Worm (Caenorhabditis elegans) whole organism, young adult: ENCODE data around the gene F15H10.12.

ENCODE experiments used
- C17E4.6 ChIP-seq: fragments of 200-800 bp; sonication (Bioruptor generic); IDR thresholded peaks from 2 replicates; pipeline ENCODE4 v1.3.6; 2022; ENCODE audit warnings: missing genetic modification reagents, missing genetic modification characterization, missing compliant biosample characterization
- F23B12.7 ChIP-seq: sonication (generic microtip); optimal IDR thresholded peaks from 2 replicates; lab custom pipeline; 2017; ENCODE audit warnings: missing genetic modification characterization, mild to moderate bottlenecking, missing compliant biosample characterization, antibody characterized with exemption, moderate library complexity; ENCODE audit not compliant: insufficient read depth
- K12H6.12 ChIP-seq: fragments of 200-800 bp; sonication (Bioruptor generic); optimal IDR thresholded peaks from 2 replicates; lab custom pipeline; 2018; ENCODE audit warnings: mild to moderate bottlenecking, missing genetic modification characterization, missing compliant biosample characterization
- T07F8.4 ChIP-seq: sonication (generic microtip); optimal IDR thresholded peaks from 2 replicates; lab custom pipeline; 2016; ENCODE audit warnings: mild to moderate bottlenecking, missing genetic modification characterization, moderate library complexity, missing compliant biosample characterization
- Y95B8A.8 ChIP-seq: fragments of 200-800 bp; sonication (Bioruptor generic); IDR thresholded peaks from 2 replicates; pipeline ENCODE4 v1.3.6; 2022; ENCODE audit warnings: missing genetic modification reagents, missing genetic modification characterization, missing compliant biosample characterization
- ZK185.1 ChIP-seq: sonication (generic microtip); optimal IDR thresholded peaks from 2 replicates; lab custom pipeline; 2016; ENCODE audit warnings: mild to moderate bottlenecking, missing genetic modification characterization, missing compliant biosample characterization; ENCODE audit not compliant: poor library complexity, severe bottlenecking
- ceh-100 ChIP-seq: fragments of 200-800 bp; sonication (Bioruptor generic); IDR thresholded peaks from 2 replicates; pipeline ENCODE4 v1.3.6; 2022; ENCODE audit warnings: missing genetic modification reagents, missing genetic modification characterization, missing compliant biosample characterization
- ceh-58 ChIP-seq: fragments of 200-800 bp; sonication (Bioruptor generic); IDR thresholded peaks from 2 replicates; pipeline ENCODE4 v1.3.6; 2022; ENCODE audit warnings: missing genetic modification characterization, missing compliant biosample characterization
- ekl-4 ChIP-seq: fragments of 200-800 bp; sonication (Bioruptor generic); IDR thresholded peaks from 2 replicates; pipeline ENCODE4 v1.3.6; 2022; ENCODE audit warnings: missing genetic modification reagents, missing genetic modification characterization, missing compliant biosample characterization
- gei-17 ChIP-seq: fragments of 200-800 bp; sonication (Bioruptor generic); optimal IDR thresholded peaks from 2 replicates; lab custom pipeline; 2018; ENCODE audit warnings: mild to moderate bottlenecking, missing genetic modification characterization, missing compliant biosample characterization
- him-1 ChIP-seq: sonication (generic microtip); optimal IDR thresholded peaks from 2 replicates; lab custom pipeline; 2016; ENCODE audit warnings: missing genotype, missing genetic modification reagents, missing genetic modification characterization, missing compliant biosample characterization
- hlh-12 ChIP-seq: sonication (generic microtip); optimal IDR thresholded peaks from 2 replicates; lab custom pipeline; 2016; ENCODE audit warnings: missing genetic modification characterization, missing compliant biosample characterization
- hmg-20 ChIP-seq: fragments of 200-800 bp; sonication (Bioruptor generic); IDR thresholded peaks from 2 replicates; pipeline ENCODE4 v1.3.6; 2022; ENCODE audit warnings: missing genetic modification reagents, missing genetic modification characterization, missing compliant biosample characterization
- lag-1 ChIP-seq: fragments of 200-800 bp; sonication (Bioruptor generic); IDR thresholded peaks from 2 replicates; pipeline ENCODE4 v1.3.6; 2022; ENCODE audit warnings: missing genetic modification reagents, missing genetic modification characterization, missing compliant biosample characterization
- let-526 ChIP-seq: fragments of 200-800 bp; sonication (Bioruptor generic); IDR thresholded peaks from 2 replicates; pipeline ENCODE4 v1.3.6; 2022; ENCODE audit warnings: missing genetic modification reagents, missing genetic modification characterization, missing compliant biosample characterization
- let-607 ChIP-seq, 2 experiments: fragments of 200-800 bp in 1 of 2; sonication (Bioruptor generic) in 1 of 2; sonication (generic microtip) in 1 of 2; optimal IDR thresholded peaks; 2 replicates each; lab custom pipeline; 2016 to 2018; ENCODE audit warnings: mild to moderate bottlenecking in 2 of 2, missing compliant biosample characterization in 2 of 2, missing genetic modification characterization in 2 of 2, moderate library complexity in 2 of 2, missing genotype in 1 of 2
- lin-35 ChIP-seq, 3 experiments: fragments of 150-350 bp in 2 of 3; sonication (generic microtip) in 1 of 3; optimal IDR thresholded peaks; 2 replicates each; lab custom pipeline; 2014 to 2018; ENCODE audit warnings: missing biosample characterization in 3 of 3, missing genetic modification characterization in 3 of 3, missing genetic modification reagents in 3 of 3
- madf-8 ChIP-seq: fragments of 200-800 bp; sonication (Bioruptor generic); conservative IDR thresholded peaks from 2 replicates; pipeline ENCODE4 v1.3.6; 2022; ENCODE audit warnings: missing genetic modification reagents, missing genetic modification characterization, missing compliant biosample characterization
- mes-4 ChIP-seq: sonication (generic microtip); optimal IDR thresholded peaks from 2 replicates; lab custom pipeline; 2016; ENCODE audit warnings: missing genotype, missing genetic modification characterization, missing compliant biosample characterization
- nhr-179 ChIP-seq: sonication (generic microtip); optimal IDR thresholded peaks from 2 replicates; lab custom pipeline; 2016; ENCODE audit warnings: mild to moderate bottlenecking, missing genetic modification characterization, missing compliant biosample characterization
- pbrm-1 ChIP-seq: fragments of 200-800 bp; sonication (Bioruptor generic); IDR thresholded peaks from 2 replicates; pipeline ENCODE4 v1.3.6; 2022; ENCODE audit warnings: missing genetic modification reagents, missing genetic modification characterization, missing compliant biosample characterization
- rcor-1 ChIP-seq: fragments of 200-800 bp; sonication (Bioruptor generic); IDR thresholded peaks from 2 replicates; pipeline ENCODE4 v1.3.6; 2022; ENCODE audit warnings: missing genetic modification reagents, missing genetic modification characterization, missing compliant biosample characterization
- snpc-3.4 ChIP-seq: sonication (generic microtip); optimal IDR thresholded peaks from 2 replicates; lab custom pipeline; 2017; ENCODE audit warnings: missing genetic modification characterization, mild to moderate bottlenecking, missing compliant biosample characterization, antibody characterized with exemption, moderate library complexity, missing genotype, missing genetic modification reagents
- somi-1 ChIP-seq: fragments of 200-800 bp; sonication (Bioruptor generic); optimal IDR thresholded peaks from 2 replicates; lab custom pipeline; 2018; ENCODE audit warnings: mild to moderate bottlenecking, missing genetic modification characterization, missing compliant biosample characterization
- unc-130 ChIP-seq: sonication (generic microtip); optimal IDR thresholded peaks from 2 replicates; lab custom pipeline; 2016; ENCODE audit warnings: missing genetic modification reagents, missing genetic modification characterization, missing compliant biosample characterization
- zfh-2 ChIP-seq: fragments of 200-800 bp; sonication (Bioruptor generic); conservative IDR thresholded peaks from 2 replicates; pipeline ENCODE4 v1.3.6; 2022; ENCODE audit warnings: missing genetic modification reagents, missing genetic modification characterization, missing compliant biosample characterization
- ztf-25 ChIP-seq: fragments of 200-800 bp; sonication (Bioruptor generic); IDR thresholded peaks from 2 replicates; pipeline ENCODE4 v1.3.6; 2022; ENCODE audit warnings: missing genetic modification reagents, missing genetic modification characterization, missing compliant biosample characterization
- ztf-3 ChIP-seq: fragments of 200-800 bp; sonication (Bioruptor generic); optimal IDR thresholded peaks from 2 replicates; lab custom pipeline; 2018; ENCODE audit warnings: mild to moderate bottlenecking, missing genetic modification characterization, missing compliant biosample characterization

The F15H10.12 gene

DNA sequence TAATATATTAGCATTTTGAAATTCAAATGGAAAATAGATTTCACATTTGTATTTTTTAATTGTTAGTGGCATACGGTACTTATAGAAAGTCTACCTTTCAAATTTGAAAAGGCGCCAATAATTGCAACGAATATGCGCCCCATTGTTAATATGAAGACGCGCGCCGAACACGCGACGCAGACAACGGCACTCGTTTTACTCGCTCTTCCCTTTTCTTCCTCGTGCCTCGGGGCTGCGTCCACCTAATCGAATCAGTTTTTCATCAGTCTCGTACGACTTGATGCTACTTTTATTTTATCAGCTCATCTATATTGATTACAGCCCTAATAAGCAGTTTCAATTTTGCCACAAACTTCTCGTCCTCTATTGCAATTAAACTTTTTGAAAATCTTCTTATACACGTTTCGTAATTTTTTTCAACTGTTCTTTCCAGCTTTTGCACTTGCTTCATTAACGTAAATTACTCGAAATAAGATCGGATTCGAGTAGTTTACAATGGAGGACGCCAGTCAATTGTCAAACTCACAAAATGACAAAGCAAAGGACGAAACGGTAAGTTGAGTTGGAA lies 48.0 kb downstream of the F15H10.12 start, which contains the start of gene cash-1 (continued):
- TF ChIP-seq F23B12.7 (tag; lab: Kevin White, UChicago), result no peak
- TF ChIP-seq somi-1 (GFP tag; lab: Kevin White, UChicago), result no peak
- 0 out of 2 replicates have a peak, but pooled peaks have one; percentile 36 for TF ChIP-seq ztf-25
- no peak for TF ChIP-seq ztf-3
- TF ChIP-seq ekl-4 (GFP tag; lab: Robert Waterston, UW), result peak; percentile 51; the same call in 1 of the 2 replicates
- no peak for TF ChIP-seq hmg-20 (GFP tag; lab: Robert Waterston, UW)
- no peak for TF ChIP-seq ceh-58 (GFP tag; lab: Robert Waterston, UW)
- 0 out of 2 replicates have a peak, but pooled peaks have one; percentile 37 for TF ChIP-seq rcor-1 (GFP tag; lab: Robert Waterston, UW)
- 0 out of 2 replicates have a peak, but pooled peaks have one; percentile 55 for TF ChIP-seq let-526
- TF ChIP-seq pbrm-1 (GFP tag; lab: Robert Waterston, UW), result peak; percentile 37; the same call in 1 of the 2 replicates
- TF ChIP-seq let-607 (tag; optimal IDR thresholded peaks at IDR 0.05; lab: Kevin White, UChicago), result peak in 1 of 2 experiments; percentile 12
- no peak for TF ChIP-seq ceh-100 (GFP tag; lab: Robert Waterston, UW)
- peak in 1 of 3 experiments; percentile 42 for TF ChIP-seq lin-35 (GFP tag; optimal IDR thresholded peaks at IDR 0.05; lab: Kevin White, UChicago)
- no peak for TF ChIP-seq gei-17 (GFP tag; lab: Kevin White, UChicago)
- peak; percentile 56; the same call in 1 of the 2 replicates for TF ChIP-seq Y95B8A.8 (GFP tag; lab: Robert Waterston, UW)
- TF ChIP-seq lag-1, result no peak
- peak; percentile 36 for TF ChIP-seq K12H6.12 (tag; lab: Kevin White, UChicago)
- TF ChIP-seq nhr-179, result no peak
- TF ChIP-seq madf-8, result peak; percentile 71
- TF ChIP-seq hlh-12 (tag; lab: Kevin White, UChicago), result no peak
- TF ChIP-seq snpc-3.4 (tag; lab: Kevin White, UChicago), result peak; percentile 20
- TF ChIP-seq ZK185.1 (tag; lab: Kevin White, UChicago), result peak; percentile 47
- TF ChIP-seq him-1, result no peak
- TF ChIP-seq mes-4 (tag; lab: Kevin White, UChicago), result no peak

ce11 chrV:10360186-10360585 lies 49.7 kb downstream of the F15H10.12 start:
- TF ChIP-seq zfh-2 (GFP tag; lab: Robert Waterston, UW) (no peak), T07F8.4 (no peak), C17E4.6 (GFP tag; lab: Robert Waterston, UW) (no peak), unc-130 (no peak), K12H6.12 (tag; lab: Kevin White, UChicago) (no peak)
- TF ChIP-seq, all 124 proteins: peak for 0
